Fruit fly (Drosophila melanogaster): ENCODE results near the gene CG4297.

Gene CG4297

dm6 chr2L:429680-430484 lies 42.1 kb downstream of the CG4297 start (continued):
- TF ChIP-seq Hr4 (GFP tag; optimal IDR thresholded peaks at IDR 0.05) (peak; percentile 60), net (GFP tag; optimal IDR thresholded peaks at IDR 0.05) (peak; percentile 68), fd59A (GFP tag; optimal IDR thresholded peaks at IDR 0.05) (peak; percentile 78), Hr38 (GFP tag; optimal IDR thresholded peaks at IDR 0.05) (no peak), CG3032 (tag; optimal IDR thresholded peaks at IDR 0.05) (peak; percentile 83), CG7368 (GFP tag; optimal IDR thresholded peaks at IDR 0.05) (peak; percentile 77), OdsH (GFP tag; optimal IDR thresholded peaks at IDR 0.05) (peak; percentile 87), Ets21C (GFP tag; optimal IDR thresholded peaks at IDR 0.05) (peak; percentile 93), Eip75B (GFP tag; optimal IDR thresholded peaks at IDR 0.05) (peak; percentile 89), CG6276 (GFP tag; optimal IDR thresholded peaks at IDR 0.05) (peak; percentile 42), CG32006 (GFP tag; optimal IDR thresholded peaks at IDR 0.05) (peak; percentile 76), CG1621 (tag; optimal IDR thresholded peaks at IDR 0.05) (peak; percentile 77), fkh (GFP tag; optimal IDR thresholded peaks at IDR 0.05) (no peak), svp (GFP tag) (peak; percentile 98), dac (GFP tag; optimal IDR thresholded peaks at IDR 0.05) (no peak), fd85E (GFP tag; optimal IDR thresholded peaks at IDR 0.05) (peak; percentile 71), pdm3 (GFP tag; optimal IDR thresholded peaks at IDR 0.05) (peak; percentile 90), CG11902 (GFP tag; optimal IDR thresholded peaks at IDR 0.05) (peak; percentile 97), CG10669 (GFP tag; optimal IDR thresholded peaks at IDR 0.05) (peak; percentile 72), Sox14 (GFP tag; optimal IDR thresholded peaks at IDR 0.05) (peak; percentile 93)

- peak; percentile 3 for TF ChIP-seq CG4318 (GFP tag; optimal IDR thresholded peaks at IDR 0.05)
- TF ChIP-seq CG9139 (GFP tag; optimal IDR thresholded peaks at IDR 0.05) = no peak
- TF ChIP-seq CG6854 (GFP tag; optimal IDR thresholded peaks at IDR 0.05) = no peak
- TF ChIP-seq Ets96B (tag; optimal IDR thresholded peaks at IDR 0.05) = no peak
- peak; percentile 25 for TF ChIP-seq svp (GFP tag)
- peak; percentile 12 for TF ChIP-seq Hr4 (GFP tag; optimal IDR thresholded peaks at IDR 0.05)
- peak; percentile 75 for TF ChIP-seq Eip78C (GFP tag)
- TF ChIP-seq CG32006 (GFP tag; optimal IDR thresholded peaks at IDR 0.05) = peak; percentile 45
- TF ChIP-seq CG8119 (GFP tag; IDR thresholded peaks at IDR 0.05) = 0 out of 3 replicates have a peak, but pooled peaks have one; percentile 16
Observed at dm6 chr2L:428380-428989, 43.5 kb downstream of the CG4297 start.

- TF ChIP-seq CG15336 (GFP tag; IDR thresholded peaks at IDR 0.05) (peak; percentile 97), CG8119 (GFP tag; IDR thresholded peaks at IDR 0.05) (peak; percentile 97), CG8319 (GFP tag; optimal IDR thresholded peaks at IDR 0.05) (peak; percentile 89), Hr39 (GFP tag; optimal IDR thresholded peaks at IDR 0.05) (peak; percentile 92), CG7368 (GFP tag; optimal IDR thresholded peaks at IDR 0.05) (peak; percentile 93), lz (GFP tag; optimal IDR thresholded peaks at IDR 0.05) (peak; percentile 94), Sox102F (GFP tag; optimal IDR thresholded peaks at IDR 0.05) (peak; percentile 95), CG11902 (GFP tag; optimal IDR thresholded peaks at IDR 0.05) (peak; percentile 85), CG6163 (GFP tag; IDR thresholded peaks at IDR 0.05) (peak; percentile 96), CG10631 (GFP tag; optimal IDR thresholded peaks at IDR 0.05) (peak; percentile 93), svp (GFP tag) (peak; percentile 97), Sox14 (GFP tag; optimal IDR thresholded peaks at IDR 0.05) (peak; percentile 95), CG11294 (GFP tag; IDR thresholded peaks at IDR 0.05) (peak; percentile 78), Eip93F (GFP tag; optimal IDR thresholded peaks at IDR 0.05) (peak; percentile 91), CG3919 (GFP tag; optimal IDR thresholded peaks at IDR 0.05) (peak; percentile 96), Hr38 (GFP tag; optimal IDR thresholded peaks at IDR 0.05) (peak; percentile 83), CG34406 (GFP tag; optimal IDR thresholded peaks at IDR 0.05) (peak; percentile 88), Ets96B (tag; optimal IDR thresholded peaks at IDR 0.05) (peak; percentile 81), CG10669 (GFP tag; optimal IDR thresholded peaks at IDR 0.05) (peak; percentile 86), CG11762 (GFP tag; optimal IDR thresholded peaks at IDR 0.05; ENCODE audit: insufficient read depth) (peak; percentile 91), achi (GFP tag; optimal IDR thresholded peaks at IDR 0.05) (peak; percentile 93), Gug (GFP tag; IDR thresholded peaks at IDR 0.05) (peak; percentile 90), Ets21C (GFP tag; optimal IDR thresholded peaks at IDR 0.05) (peak; percentile 92), CG1621 (tag; optimal IDR thresholded peaks at IDR 0.05) (peak; percentile 88), pdm3 (GFP tag; optimal IDR thresholded peaks at IDR 0.05) (peak; percentile 95), eg (GFP tag; IDR thresholded peaks at IDR 0.05) (peak; percentile 96), acj6 (GFP tag; optimal IDR thresholded peaks at IDR 0.05) (peak; percentile 93), Sox15 (GFP tag; optimal IDR thresholded peaks at IDR 0.05) (peak; percentile 77)
Observed at dm6 chr2L:427338-428234, 44.4 kb downstream of the CG4297 start.

Data from whole organism, prepupa.